Worm (Caenorhabditis elegans): ENCODE results near the gene txt-2.

txt-2 gene

ce11 chrV:240287-240686 lies at the start of gene txt-2:
Gene txt-2 (minus strand): TSS chrV:240500.
- TF ChIP-seq fkh-6 (tag; optimal IDR thresholded peaks at IDR 0.05) (no peak), hlh-6 (tag; optimal IDR thresholded peaks at IDR 0.05) (peak; percentile 1), ceh-18 (tag; optimal IDR thresholded peaks at IDR 0.05) (no peak), unc-3 (GFP tag; conservative IDR thresholded peaks at IDR 0.05) (no peak), unc-3 (tag; optimal IDR thresholded peaks at IDR 0.05) (no peak), pax-1 (tag; optimal IDR thresholded peaks at IDR 0.05) (no peak), T23F11.4 (GFP tag; optimal IDR thresholded peaks at IDR 0.05) (no peak), elt-4 (tag; optimal IDR thresholded peaks at IDR 0.05) (no peak), ceh-48 (tag; optimal IDR thresholded peaks at IDR 0.05) (no peak), ttx-3 (tag; optimal IDR thresholded peaks at IDR 0.05) (no peak)

DNA sequence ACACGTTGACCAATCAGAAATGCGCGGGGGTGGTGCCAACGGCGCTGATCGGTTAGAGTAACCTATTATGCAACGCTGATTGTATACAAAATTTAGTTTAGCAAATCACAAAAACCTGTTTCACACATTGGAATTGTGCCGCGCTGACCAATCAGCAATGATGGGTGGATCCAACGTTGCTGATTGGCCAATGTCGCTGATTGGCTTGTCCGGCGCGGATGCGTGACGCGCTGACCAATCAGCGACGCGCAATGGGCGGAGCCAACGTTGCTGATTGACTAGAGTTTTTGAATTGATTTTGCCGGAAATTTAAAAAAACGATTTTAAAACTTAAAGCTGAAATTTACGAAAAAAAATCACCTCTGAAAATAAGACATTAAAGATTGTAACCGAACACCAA lies 45.0 kb upstream of the txt-2 start:
- peak; percentile 96 for TF ChIP-seq nfya-1 (tag; optimal IDR thresholded peaks at IDR 0.05)
- TF ChIP-seq gmeb-2 (tag; optimal IDR thresholded peaks at IDR 0.05), result no peak

ce11 chrV:284808-285207 lies 44.5 kb upstream of the txt-2 start:
- TF ChIP-seq nhr-232 (tag; optimal IDR thresholded peaks at IDR 0.05) (no peak), tbx-2 (tag; optimal IDR thresholded peaks at IDR 0.05) (no peak), hlh-6 (tag; optimal IDR thresholded peaks at IDR 0.05) (no peak), ceh-18 (tag; optimal IDR thresholded peaks at IDR 0.05) (peak; percentile 64), ref-2 (tag; optimal IDR thresholded peaks at IDR 0.05) (no peak), rnt-1 (tag; optimal IDR thresholded peaks at IDR 0.05) (peak; percentile 23)

- TF ChIP-seq ceh-2 (tag; optimal IDR thresholded peaks at IDR 0.05) (no peak), tbx-2 (tag; optimal IDR thresholded peaks at IDR 0.05) (no peak), rnt-1 (tag; optimal IDR thresholded peaks at IDR 0.05) (no peak), nhr-11 (tag; optimal IDR thresholded peaks at IDR 0.05) (no peak), ztf-16 (tag; optimal IDR thresholded peaks at IDR 0.05) (no peak), ttx-3 (tag; optimal IDR thresholded peaks at IDR 0.05) (no peak), pha-2 (tag; optimal IDR thresholded peaks at IDR 0.05) (no peak), gmeb-2 (tag; optimal IDR thresholded peaks at IDR 0.05) (no peak), sox-2 (GFP tag; IDR thresholded peaks at IDR 0.05) (no peak), fax-1 (tag; optimal IDR thresholded peaks at IDR 0.05) (no peak), hlh-30 (tag; optimal IDR thresholded peaks at IDR 0.05; ENCODE audit: insufficient read depth) (no peak), eyg-1 (tag; optimal IDR thresholded peaks at IDR 0.05) (no peak), pat-9 (tag; optimal IDR thresholded peaks at IDR 0.05) (no peak), hlh-8 (tag; optimal IDR thresholded peaks at IDR 0.05) (no peak), nfya-1 (tag; optimal IDR thresholded peaks at IDR 0.05) (no peak), pqm-1 (tag; optimal IDR thresholded peaks at IDR 0.05) (no peak), C38D4.7 (GFP tag; optimal IDR thresholded peaks at IDR 0.05) (no peak), ahr-1 (tag; optimal IDR thresholded peaks at IDR 0.05) (no peak), pax-1 (tag; optimal IDR thresholded peaks at IDR 0.05) (no peak)
These were observed 43.7 kb upstream of the txt-2 start for ce11 chrV:283953-284352.

- TF ChIP-seq ceh-48 (tag; optimal IDR thresholded peaks at IDR 0.05), result no peak
- no peak for TF ChIP-seq fkh-10 (GFP tag; optimal IDR thresholded peaks at IDR 0.05)
- no peak for TF ChIP-seq ceh-24 (tag; optimal IDR thresholded peaks at IDR 0.05)
- no peak for TF ChIP-seq hlh-30 (tag; optimal IDR thresholded peaks at IDR 0.05; ENCODE audit: insufficient read depth)
- no peak for TF ChIP-seq sox-2 (GFP tag; IDR thresholded peaks at IDR 0.05)
- TF ChIP-seq unc-86 (tag; optimal IDR thresholded peaks at IDR 0.05), result no peak
- TF ChIP-seq ama-1 (optimal IDR thresholded peaks at IDR 0.05), result no peak
- no peak for TF ChIP-seq elt-2 (tag; optimal IDR thresholded peaks at IDR 0.05)
- TF ChIP-seq unc-55 (GFP tag; optimal IDR thresholded peaks at IDR 0.05), result no peak
- no peak for TF ChIP-seq madf-2 (tag; optimal IDR thresholded peaks at IDR 0.05)
- no peak for TF ChIP-seq pax-1 (tag; optimal IDR thresholded peaks at IDR 0.05)
- no peak for TF ChIP-seq eyg-1 (tag; optimal IDR thresholded peaks at IDR 0.05)
- no peak for TF ChIP-seq tbx-7 (tag; optimal IDR thresholded peaks at IDR 0.05)
- no peak for TF ChIP-seq ceh-30 (tag; optimal IDR thresholded peaks at IDR 0.05)
- TF ChIP-seq pqm-1 (tag; optimal IDR thresholded peaks at IDR 0.05), result no peak
- TF ChIP-seq nhr-232 (tag; optimal IDR thresholded peaks at IDR 0.05), result no peak
- no peak for TF ChIP-seq fax-1 (tag; optimal IDR thresholded peaks at IDR 0.05)
- TF ChIP-seq nfya-1 (tag; optimal IDR thresholded peaks at IDR 0.05), result no peak
- no peak for TF ChIP-seq sox-4 (tag; optimal IDR thresholded peaks at IDR 0.05)
These were observed 41.3 kb upstream of the txt-2 start, which contains the start of gene npr-5 for ce11 chrV:281616-282015. Gene npr-5 (minus strand): TSS chrV:281716.

Data from whole organism, late embryonic.